Worm (Caenorhabditis elegans): ENCODE results near the gene F38B7.2.

F38B7.2 gene

ce11 chrV:11536667-11537066, 7.1 kb upstream of the F38B7.2 start:
- TF ChIP-seq nhr-85 (tag) (peak; percentile 46), lin-14 (GFP tag; optimal IDR thresholded peaks at IDR 0.05) (peak; percentile 62), lin-13 (GFP tag; optimal IDR thresholded peaks at IDR 0.05) (no peak), nhr-77 (tag; optimal IDR thresholded peaks at IDR 0.05) (no peak), ama-1 (optimal IDR thresholded peaks at IDR 0.05) (no peak), hlh-4 (tag; optimal IDR thresholded peaks at IDR 0.05) (no peak), aha-1 (tag; optimal IDR thresholded peaks at IDR 0.05) (no peak), C04F5.9 (tag; optimal IDR thresholded peaks at IDR 0.05) (no peak), nhr-20 (tag; optimal IDR thresholded peaks at IDR 0.05) (no peak), efl-1 (optimal IDR thresholded peaks at IDR 0.05) (no peak), efl-1 (GFP tag; optimal IDR thresholded peaks at IDR 0.05 in 1 of 2) (peak in 1 of 2 experiments; percentile 83), elt-2 (tag; optimal IDR thresholded peaks at IDR 0.05) (no peak), sup-37 (GFP tag; optimal IDR thresholded peaks at IDR 0.05) (no peak), lin-39 (tag; optimal IDR thresholded peaks at IDR 0.05) (no peak)

- no peak for TF ChIP-seq unc-98 (GFP tag; IDR thresholded peaks at IDR 0.05)
- no peak for TF ChIP-seq efl-1 (optimal IDR thresholded peaks at IDR 0.05)
- TF ChIP-seq efl-1 (GFP tag; optimal IDR thresholded peaks at IDR 0.05 in 1 of 2), result peak in 1 of 2 experiments; percentile 21
Observed at ce11 chrV:11539502-11539901, 4.3 kb upstream of the F38B7.2 start.

ce11 chrV:11541284-11541683, 2.5 kb upstream of the F38B7.2 start:
- peak; percentile 4 for TF ChIP-seq vab-15 (tag; optimal IDR thresholded peaks at IDR 0.05)
- TF ChIP-seq jun-1 (tag; optimal IDR thresholded peaks at IDR 0.05), result peak; percentile 7
- TF ChIP-seq ztf-11 (tag; optimal IDR thresholded peaks at IDR 0.05), result no peak
- peak in 1 of 2 experiments; percentile 3 for TF ChIP-seq efl-1 (optimal IDR thresholded peaks at IDR 0.05)
- no peak for TF ChIP-seq efl-1 (GFP tag; optimal IDR thresholded peaks at IDR 0.05 in 1 of 2)

- TF ChIP-seq fkh-8 (tag; optimal IDR thresholded peaks at IDR 0.05) (peak; percentile 24), nhr-85 (tag) (peak; percentile 48), unc-98 (GFP tag; IDR thresholded peaks at IDR 0.05) (no peak)
Observed at ce11 chrV:11545227-11545626, 1.5 kb downstream of the F38B7.2 start, which contains the start of gene F38B7.10. F38B7.10 (plus strand) TSS chrV:11545527.

- peak; percentile 30 for TF ChIP-seq fkh-8 (tag; optimal IDR thresholded peaks at IDR 0.05)
- no peak for TF ChIP-seq unc-62 (GFP tag; optimal IDR thresholded peaks at IDR 0.05)
Observed at ce11 chrV:11546795-11547194, 3.0 kb downstream of the F38B7.2 start, which contains the start of gene F38B7.11. F38B7.11 (plus strand) TSS chrV:11547095.

ce11 chrV:11548914-11549406, 5.2 kb downstream of the F38B7.2 start, which contains the start of the genes F38B7.17 and F38B7.3:
F38B7.17 (minus strand) TSS chrV:11548964.
F38B7.3 (plus strand) TSS chrV:11549107.
- TF ChIP-seq lin-14 (GFP tag; optimal IDR thresholded peaks at IDR 0.05) (peak; percentile 87), ceh-8 (GFP tag; optimal IDR thresholded peaks at IDR 0.05) (peak; percentile 56), nhr-47 (tag; optimal IDR thresholded peaks at IDR 0.05) (peak; percentile 79), ceh-82 (tag; optimal IDR thresholded peaks at IDR 0.05) (peak in 1 of 3 experiments; percentile 9), unc-130 (tag; optimal IDR thresholded peaks at IDR 0.05) (no peak), lsy-2 (tag; optimal IDR thresholded peaks at IDR 0.05) (peak; percentile 53 to 68), nhr-90 (tag; optimal IDR thresholded peaks at IDR 0.05; ENCODE audit: poor library complexity) (no peak), nhr-11 (tag; optimal IDR thresholded peaks at IDR 0.05) (peak; percentile 67), elt-2 (tag; optimal IDR thresholded peaks at IDR 0.05) (peak; percentile 66), vab-15 (tag; optimal IDR thresholded peaks at IDR 0.05) (no peak), C16A3.4 (tag; optimal IDR thresholded peaks at IDR 0.05) (no peak), ets-5 (GFP tag; IDR thresholded peaks at IDR 0.05) (0 out of 2 replicates have a peak, but pooled peaks have one; percentile 64), tbx-2 (tag; optimal IDR thresholded peaks at IDR 0.05) (no peak), dsc-1 (tag; optimal IDR thresholded peaks at IDR 0.05) (peak; percentile 41), lir-3 (tag; optimal IDR thresholded peaks at IDR 0.05; ENCODE audit: poor library complexity) (peak; percentile 43), isw-1 (GFP tag; IDR thresholded peaks at IDR 0.05) (peak; percentile 25; the same call in 1 of the 2 replicates), nhr-85 (tag) (peak; percentile 73), nhr-77 (tag; optimal IDR thresholded peaks at IDR 0.05) (peak; percentile 43), ceh-63 (GFP tag; optimal IDR thresholded peaks at IDR 0.05) (no peak), lin-39 (tag; optimal IDR thresholded peaks at IDR 0.05) (no peak), fos-1 (tag; optimal IDR thresholded peaks at IDR 0.05) (peak; percentile 46), zip-4 (GFP tag; optimal IDR thresholded peaks at IDR 0.05) (no peak), nhr-76 (tag; optimal IDR thresholded peaks at IDR 0.05) (no peak), sup-37 (GFP tag; optimal IDR thresholded peaks at IDR 0.05) (no peak), blmp-1 (tag; optimal IDR thresholded peaks at IDR 0.05) (peak; percentile 66), snu-23 (GFP tag; optimal IDR thresholded peaks at IDR 0.05) (peak; percentile 79), mdl-1 (tag; optimal IDR thresholded peaks at IDR 0.05) (peak; percentile 5 to 88), nhr-20 (tag; optimal IDR thresholded peaks at IDR 0.05) (peak; percentile 83), pax-3 (tag; optimal IDR thresholded peaks at IDR 0.05) (peak; percentile 54)
